Worm (Caenorhabditis elegans) whole organism, L4 larva: ENCODE data around the gene unc-5.

Experiments
- Y75B8A.6 ChIP-seq: fragments of 200-800 bp; sonication (Bioruptor generic); IDR thresholded peaks from 2 replicates; pipeline ENCODE4 v1.3.6; 2022; ENCODE audit warnings: missing genetic modification reagents, missing genetic modification characterization, missing compliant biosample characterization
- dmd-6 ChIP-seq: fragments of 200-800 bp; sonication (Bioruptor generic); IDR thresholded peaks from 2 replicates; pipeline ENCODE4 v1.3.6; 2022; ENCODE audit warnings: missing genetic modification reagents, missing genetic modification characterization, missing compliant biosample characterization
- lim-7 ChIP-seq: fragments of 200-800 bp; sonication (Bioruptor generic); IDR thresholded peaks from 2 replicates; pipeline ENCODE4 v1.3.6; 2022; ENCODE audit warnings: missing genetic modification characterization, missing compliant biosample characterization

The unc-5 gene

ce11 chrIV:5452667-5453066 is 75.5 kb downstream of the unc-5 start, which contains the start of gene Y4C6A.4:
Gene Y4C6A.4, plus strand, starts transcription at chrIV:5452967.
- no peak for TF ChIP-seq dmd-6 (GFP tag; lab: Robert Waterston, UW)
- no peak for TF ChIP-seq Y75B8A.6 (GFP tag; lab: Robert Waterston, UW)
- no peak for TF ChIP-seq lim-7
